Fruit fly (Drosophila melanogaster): ENCODE results near the gene Ugt36E1.

The Ugt36E1 gene

dm6 chr2L:18826496-18827008, at the start of gene Ugt36E1:
Gene Ugt36E1 (plus strand): TSS chr2L:18826770.
- TF ChIP-seq CG10147 (GFP tag; optimal IDR thresholded peaks at IDR 0.05) (no peak), onecut (GFP tag; IDR thresholded peaks at IDR 0.05) (no peak), h (optimal IDR thresholded peaks at IDR 0.05) (no peak), cas (GFP tag; IDR thresholded peaks at IDR 0.05) (no peak), Opbp (GFP tag; IDR thresholded peaks at IDR 0.05; ENCODE audit: partially characterized antibody) (no peak), dm (GFP tag; optimal IDR thresholded peaks at IDR 0.05) (no peak), maf-S (GFP tag; optimal IDR thresholded peaks at IDR 0.05) (no peak), HmgD (GFP tag; optimal IDR thresholded peaks at IDR 0.05) (no peak), CG15073 (GFP tag; optimal IDR thresholded peaks at IDR 0.05) (no peak), ab (GFP tag; optimal IDR thresholded peaks at IDR 0.05) (no peak), CG32772 (GFP tag; IDR thresholded peaks at IDR 0.05) (no peak), Taf1 (GFP tag; IDR thresholded peaks at IDR 0.05) (no peak), Camta (GFP tag; optimal IDR thresholded peaks at IDR 0.05) (no peak), CG15514 (GFP tag; optimal IDR thresholded peaks at IDR 0.05) (peak; percentile 92), ind (GFP tag; optimal IDR thresholded peaks at IDR 0.05) (no peak), CG11504 (tag; optimal IDR thresholded peaks at IDR 0.05) (peak; percentile 62), sd (tag; optimal IDR thresholded peaks at IDR 0.05) (peak; percentile 10), Med (GFP tag) (peak; percentile 3), ara (GFP tag; IDR thresholded peaks at IDR 0.05) (no peak), Spps (tag; optimal IDR thresholded peaks at IDR 0.05) (no peak), Deaf1 (tag; optimal IDR thresholded peaks at IDR 0.05) (peak; percentile 10), CG9876 (GFP tag; optimal IDR thresholded peaks at IDR 0.05) (no peak), sens (GFP tag) (peak; percentile 34)

- 0 out of 3 replicates have a peak, but pooled peaks have one; percentile 22 for TF ChIP-seq zen2 (GFP tag; IDR thresholded peaks at IDR 0.05; ENCODE audit: partially characterized antibody)
- TF ChIP-seq CG13894 (tag; optimal IDR thresholded peaks at IDR 0.05): no peak
- TF ChIP-seq Trl (optimal IDR thresholded peaks at IDR 0.05): peak in 1 of 2 experiments; percentile 8
- no peak for TF ChIP-seq Trl (GFP tag; optimal IDR thresholded peaks at IDR 0.05)
- TF ChIP-seq salm (tag; optimal IDR thresholded peaks at IDR 0.05): no peak
- no peak for TF ChIP-seq az2 (GFP tag; optimal IDR thresholded peaks at IDR 0.05)
- TF ChIP-seq D19A (tag; optimal IDR thresholded peaks at IDR 0.05): no peak
- TF ChIP-seq tll (GFP tag; optimal IDR thresholded peaks at IDR 0.05): peak in 1 of 2 experiments; percentile 48
- peak; percentile 70 for TF ChIP-seq cg (GFP tag; optimal IDR thresholded peaks at IDR 0.05)
- TF ChIP-seq CG2199 (GFP tag; IDR thresholded peaks at IDR 0.05): 0 out of 3 replicates have a peak, but pooled peaks have one; percentile 26
- TF ChIP-seq Med (GFP tag): peak; percentile 1
- TF ChIP-seq Nf-YC (tag; optimal IDR thresholded peaks at IDR 0.05): peak; percentile 6
- no peak for TF ChIP-seq lab (GFP tag; optimal IDR thresholded peaks at IDR 0.05)
- TF ChIP-seq Opbp (GFP tag; IDR thresholded peaks at IDR 0.05; ENCODE audit: partially characterized antibody): no peak
- TF ChIP-seq CG7987 (GFP tag; optimal IDR thresholded peaks at IDR 0.05): no peak
- peak; percentile 19 for TF ChIP-seq Nf-YB (GFP tag; optimal IDR thresholded peaks at IDR 0.05)
- no peak for TF ChIP-seq CG10959 (GFP tag; IDR thresholded peaks at IDR 0.05)
- no peak for TF ChIP-seq stc (GFP tag; IDR thresholded peaks at IDR 0.05)
- peak; percentile 8; the same call in 1 of the 2 replicates for TF ChIP-seq Drgx (GFP tag; IDR thresholded peaks at IDR 0.05)
- TF ChIP-seq E2f2 (GFP tag; IDR thresholded peaks at IDR 0.05): no peak
- TF ChIP-seq Dfd (GFP tag; optimal IDR thresholded peaks at IDR 0.05): peak in 1 of 2 experiments; percentile 81
- TF ChIP-seq Atf6 (GFP tag; IDR thresholded peaks at IDR 0.05): no peak
These were observed 49.1 kb upstream of the Ugt36E1 start for dm6 chr2L:18777442-18777841.
